Worm (Caenorhabditis elegans): Measurements from ENCODE around the gene Y94H6A.5.
A peak's percentile ranks its signal among the peaks of the same experiment; 100 is the strongest.

The Y94H6A.5 gene

DNA sequence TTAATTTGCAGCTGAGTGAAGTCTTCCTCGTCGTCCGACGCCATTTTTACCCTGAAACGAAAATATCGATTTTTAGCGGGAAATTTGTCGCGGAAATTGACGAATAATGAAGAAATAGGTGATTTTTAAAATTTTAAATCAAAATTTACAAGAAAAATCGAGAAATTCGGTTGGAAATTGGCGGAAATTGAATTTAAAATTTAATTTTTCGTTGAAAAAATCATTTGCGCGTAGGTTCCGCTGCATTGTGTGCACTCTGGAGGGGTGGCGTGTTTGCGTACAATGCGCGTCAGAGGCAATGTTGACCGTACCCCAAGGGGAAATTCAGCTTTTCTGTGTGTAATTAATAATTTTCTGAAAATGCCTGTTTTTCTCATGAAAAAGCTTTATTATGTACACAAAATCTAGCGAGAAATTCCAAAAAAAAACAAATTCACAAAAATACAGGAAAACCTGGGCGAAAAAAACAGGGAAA is at the start of gene Y94H6A.5:
Gene Y94H6A.5 (minus strand): TSS at position 51 of the 475 bp plus-strand sequence.
- TF ChIP-seq nhr-237 (tag; optimal IDR thresholded peaks at IDR 0.05) (no peak), tlp-1 (tag; optimal IDR thresholded peaks at IDR 0.05) (no peak), zag-1 (tag; optimal IDR thresholded peaks at IDR 0.05) (no peak), sup-37 (GFP tag; optimal IDR thresholded peaks at IDR 0.05) (no peak), isw-1 (GFP tag; IDR thresholded peaks at IDR 0.05) (peak; percentile 42; the same call in 1 of the 2 replicates), lin-35 (GFP tag; optimal IDR thresholded peaks at IDR 0.05) (peak; percentile 51 to 72), fkh-4 (tag; optimal IDR thresholded peaks at IDR 0.05; ENCODE audit: borderline replicate concordance) (no peak), C34B4.2 (tag; optimal IDR thresholded peaks at IDR 0.05) (no peak), grh-1 (GFP tag; IDR thresholded peaks at IDR 0.05) (no peak), C16A3.4 (tag; optimal IDR thresholded peaks at IDR 0.05) (peak; percentile 36), ztf-4 (tag; optimal IDR thresholded peaks at IDR 0.05) (peak; percentile 43), egl-27 (tag; optimal IDR thresholded peaks at IDR 0.05) (no peak), elt-3 (tag; optimal IDR thresholded peaks at IDR 0.05) (no peak), jun-1 (tag; optimal IDR thresholded peaks at IDR 0.05) (no peak), aly-2 (tag; optimal IDR thresholded peaks at IDR 0.05) (no peak), unc-86 (tag; optimal IDR thresholded peaks at IDR 0.05) (no peak), tbx-2 (tag; optimal IDR thresholded peaks at IDR 0.05) (peak; percentile 45), pqm-1 (tag; optimal IDR thresholded peaks at IDR 0.05) (no peak), nhr-12 (tag; optimal IDR thresholded peaks at IDR 0.05) (no peak), nhr-90 (tag; optimal IDR thresholded peaks at IDR 0.05; ENCODE audit: poor library complexity) (peak; percentile 29), Y116A8C.19 (tag; optimal IDR thresholded peaks at IDR 0.05; ENCODE audit: borderline replicate concordance) (no peak), ces-1 (GFP tag; optimal IDR thresholded peaks at IDR 0.05) (no peak), ceh-88 (GFP tag; IDR thresholded peaks at IDR 0.05) (peak; percentile 51; the same call in 1 of the 2 replicates), ceh-8 (GFP tag; optimal IDR thresholded peaks at IDR 0.05) (no peak), efl-1 (optimal IDR thresholded peaks at IDR 0.05) (peak; percentile 59), efl-1 (GFP tag; optimal IDR thresholded peaks at IDR 0.05 in 1 of 2) (peak; percentile 64 to 93), nhr-11 (tag; optimal IDR thresholded peaks at IDR 0.05) (no peak), snpc-4 (tag; optimal IDR thresholded peaks at IDR 0.05) (no peak), nhr-19 (GFP tag; conservative IDR thresholded peaks at IDR 0.05) (0 out of 2 replicates have a peak, but pooled peaks have one; percentile 6), sox-4 (tag; optimal IDR thresholded peaks at IDR 0.05) (no peak), mab-9 (GFP tag; IDR thresholded peaks at IDR 0.05) (no peak), ztf-11 (tag; optimal IDR thresholded peaks at IDR 0.05) (no peak), lin-14 (GFP tag; optimal IDR thresholded peaks at IDR 0.05) (no peak), swsn-7 (tag; optimal IDR thresholded peaks at IDR 0.05) (no peak), alr-1 (tag; optimal IDR thresholded peaks at IDR 0.05; ENCODE audit: borderline replicate concordance) (no peak), fkh-10 (GFP tag; optimal IDR thresholded peaks at IDR 0.05) (no peak), mef-2 (tag; optimal IDR thresholded peaks at IDR 0.05) (no peak), dsc-1 (tag; optimal IDR thresholded peaks at IDR 0.05) (peak; percentile 13), skn-1 (tag; optimal IDR thresholded peaks at IDR 0.05) (peak; percentile 57), hlh-4 (tag; optimal IDR thresholded peaks at IDR 0.05) (no peak), ceh-63 (GFP tag; optimal IDR thresholded peaks at IDR 0.05) (no peak), nhr-20 (tag; optimal IDR thresholded peaks at IDR 0.05) (no peak), lsy-2 (tag; optimal IDR thresholded peaks at IDR 0.05) (peak; percentile 90 to 98), rnt-1 (tag; optimal IDR thresholded peaks at IDR 0.05) (no peak), nhr-71 (tag; optimal IDR thresholded peaks at IDR 0.05) (no peak), pax-3 (tag; optimal IDR thresholded peaks at IDR 0.05) (no peak), mdl-1 (tag; optimal IDR thresholded peaks at IDR 0.05) (peak in 1 of 2 experiments; percentile 43), blmp-1 (tag; optimal IDR thresholded peaks at IDR 0.05) (peak; percentile 33), ama-1 (optimal IDR thresholded peaks at IDR 0.05) (peak; percentile 45), snu-23 (GFP tag; optimal IDR thresholded peaks at IDR 0.05) (peak; percentile 57), efl-3 (GFP tag; optimal IDR thresholded peaks at IDR 0.05) (no peak), nhr-85 (tag) (peak; percentile 19), ceh-82 (tag; optimal IDR thresholded peaks at IDR 0.05) (peak in 2 of 3 experiments; percentile 23 to 59), zip-4 (GFP tag; optimal IDR thresholded peaks at IDR 0.05) (no peak)

All from whole organism, L1 larva.